Worm (Caenorhabditis elegans) whole organism, midembryonic: ENCODE data around the gene gar-3.

Experiments
- T22C8.4 ChIP-seq: fragments of 200-800 bp; sonication (Bioruptor generic); IDR thresholded peaks from 2 replicates; pipeline ENCODE4 v1.3.6; 2022; ENCODE audit warnings: missing genetic modification characterization, missing compliant biosample characterization
- cog-1 ChIP-seq: sonication (generic microtip); optimal IDR thresholded peaks from 2 replicates; lab custom pipeline; 2016; ENCODE audit warnings: missing genetic modification characterization, missing compliant biosample characterization
- flt-1 ChIP-seq: fragments of 200-800 bp; sonication (Bioruptor generic); IDR thresholded peaks from 2 replicates; pipeline ENCODE4 v1.3.6; 2022; ENCODE audit warnings: missing genetic modification characterization, missing compliant biosample characterization
- klf-2 ChIP-seq: fragments of 200-800 bp; sonication (Bioruptor generic); conservative IDR thresholded peaks from 2 replicates; pipeline ENCODE4 v1.3.6; 2022; ENCODE audit warnings: missing genetic modification reagents, missing genetic modification characterization, missing compliant biosample characterization
- med-1 ChIP-seq: sonication (generic microtip); optimal IDR thresholded peaks from 2 replicates; lab custom pipeline; 2017; ENCODE audit warnings: missing genetic modification characterization, mild to moderate bottlenecking, missing compliant biosample characterization, antibody characterized with exemption, missing genetic modification reagents; ENCODE audit not compliant: insufficient read depth
- ref-1 ChIP-seq: fragments of 200-800 bp; sonication (Bioruptor generic); conservative IDR thresholded peaks from 2 replicates; pipeline ENCODE4 v1.3.6; 2022; ENCODE audit warnings: missing genetic modification reagents, missing genetic modification characterization, missing compliant biosample characterization
- tab-1 ChIP-seq: fragments of 200-800 bp; sonication (Bioruptor generic); IDR thresholded peaks from 2 replicates; pipeline ENCODE4 v1.3.6; 2022; ENCODE audit warnings: missing genetic modification characterization, missing compliant biosample characterization
- ztf-23 ChIP-seq: fragments of 200-800 bp; sonication (Bioruptor generic); IDR thresholded peaks from 2 replicates; pipeline ENCODE4 v1.3.6; 2022; ENCODE audit warnings: missing genetic modification reagents, missing genetic modification characterization, missing compliant biosample characterization
- ztf-29 ChIP-seq: fragments of 200-800 bp; sonication (Bioruptor generic); IDR thresholded peaks from 2 replicates; pipeline ENCODE4 v1.3.6; 2022; ENCODE audit warnings: missing genetic modification reagents, missing genetic modification characterization, missing compliant biosample characterization

gar-3 gene

DNA sequence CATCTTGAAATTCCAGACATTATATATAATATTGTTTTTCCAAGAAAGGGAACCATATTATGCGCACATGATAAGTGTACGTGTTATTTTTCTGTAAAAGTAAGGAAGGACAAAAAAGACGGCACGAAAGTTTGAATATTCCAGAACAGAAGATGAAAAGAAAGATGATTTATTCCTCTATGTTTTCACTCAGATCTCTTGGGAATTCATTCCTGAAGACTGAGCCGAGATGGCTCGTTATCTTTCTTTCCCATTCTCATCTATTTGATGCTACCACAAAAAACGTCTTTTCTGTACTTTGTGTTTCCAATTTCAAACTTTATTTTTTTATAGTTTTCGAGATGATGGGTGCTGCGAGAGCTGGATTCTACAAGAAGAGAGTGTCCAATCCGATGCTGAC lies 24.2 kb upstream of the gar-3 start:
- TF ChIP-seq flt-1, result no peak
- no peak for TF ChIP-seq med-1 (GFP tag; lab: Kevin White, UChicago)
- TF ChIP-seq ztf-29, result no peak
- no peak for TF ChIP-seq tab-1 (GFP tag; lab: Robert Waterston, UW)

DNA sequence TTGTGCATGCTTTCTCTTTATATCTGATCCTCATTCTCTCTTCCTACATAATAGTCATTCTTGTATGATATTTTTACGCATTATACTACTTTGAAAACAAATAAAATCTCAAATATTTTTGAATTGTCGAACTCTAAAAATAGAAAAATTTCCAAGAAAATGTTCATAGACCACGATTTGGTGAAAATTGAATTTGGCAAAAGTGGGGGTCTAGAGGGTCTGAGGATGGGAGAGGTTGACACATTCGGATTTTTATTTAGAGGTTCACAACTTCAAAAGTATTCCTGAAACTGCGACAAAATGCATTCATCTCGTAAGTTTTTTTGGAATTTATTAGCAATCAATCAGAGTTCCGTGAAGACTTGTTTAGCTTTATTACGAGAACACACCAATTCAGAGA lies 20.5 kb upstream of the gar-3 start, which contains the start of gene glb-22:
Gene glb-22, plus strand, starts transcription at position 301 of the 400 bp plus-strand sequence.
- TF ChIP-seq ztf-29 (no peak), cog-1 (no peak), ztf-23 (GFP tag; lab: Robert Waterston, UW) (no peak), T22C8.4 (GFP tag; lab: Robert Waterston, UW) (no peak), med-1 (GFP tag; lab: Kevin White, UChicago) (no peak), klf-2 (GFP tag; lab: Robert Waterston, UW) (no peak), ref-1 (GFP tag; lab: Robert Waterston, UW) (no peak), tab-1 (GFP tag; lab: Robert Waterston, UW) (no peak), flt-1 (no peak)

DNA sequence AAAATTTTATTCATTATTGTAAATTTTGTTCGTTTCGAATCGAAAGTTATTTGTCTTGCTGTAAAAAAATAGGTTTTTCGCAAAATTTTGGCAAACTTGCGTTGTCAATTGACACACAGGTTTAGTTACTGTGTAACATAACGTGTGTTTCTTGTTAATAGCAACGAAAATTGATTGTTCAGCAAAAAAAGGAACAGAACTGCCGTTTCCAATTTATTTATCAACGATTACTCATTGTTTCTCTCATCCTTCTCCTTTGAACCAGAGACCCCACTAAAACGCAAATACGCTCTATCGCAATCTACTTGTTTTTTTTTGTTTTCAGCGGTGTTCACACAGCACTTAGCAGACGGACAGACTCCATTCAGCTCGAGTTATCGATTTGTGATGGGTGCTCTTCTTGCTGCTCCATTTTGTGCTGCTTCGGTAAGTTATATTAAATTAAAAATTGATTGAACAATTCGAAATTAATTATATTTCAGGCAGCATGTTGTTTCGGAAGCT lies 18.2 kb upstream of the gar-3 start, which contains the start of gene R11H6.2:
Gene R11H6.2, plus strand, starts transcription at position 326 of the 504 bp plus-strand sequence.
- TF ChIP-seq T22C8.4 (GFP tag; lab: Robert Waterston, UW) (no peak), med-1 (GFP tag; lab: Kevin White, UChicago) (no peak), flt-1 (no peak), klf-2 (GFP tag; lab: Robert Waterston, UW) (no peak), ref-1 (GFP tag; lab: Robert Waterston, UW) (no peak), tab-1 (GFP tag; lab: Robert Waterston, UW) (no peak), ztf-23 (GFP tag; lab: Robert Waterston, UW) (no peak), cog-1 (no peak), ztf-29 (no peak)

DNA sequence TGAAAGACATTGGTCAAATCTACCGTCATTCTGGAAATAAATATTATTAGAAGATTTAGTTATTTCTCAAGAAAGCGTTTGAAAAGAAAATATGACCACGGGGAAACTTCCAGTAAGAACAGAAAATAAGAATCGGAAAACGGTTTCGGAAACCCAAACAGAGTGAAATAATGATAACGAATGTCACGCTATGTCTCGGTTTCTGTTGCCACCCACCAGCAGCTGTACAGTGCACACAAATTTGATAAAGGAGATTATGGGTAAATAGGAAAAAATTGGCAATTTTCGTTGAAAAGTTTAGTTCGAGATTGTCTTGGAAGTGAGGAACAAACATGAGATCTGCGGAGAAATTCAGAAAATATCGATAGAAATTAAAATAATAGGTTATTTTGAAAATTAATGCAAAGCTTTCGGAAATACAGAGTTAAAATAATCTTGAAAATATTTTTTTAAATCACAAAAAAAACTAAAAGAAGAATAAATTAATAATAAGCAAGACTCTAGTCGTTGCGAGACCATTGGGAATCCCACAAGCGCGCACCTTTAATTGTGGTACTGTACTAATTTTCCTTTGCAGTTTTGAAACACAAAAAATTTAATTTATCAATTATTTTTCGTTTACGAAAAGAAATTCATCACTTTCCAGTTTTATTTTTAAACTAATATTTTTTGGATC lies 17.6 kb upstream of the gar-3 start, which contains the start of gene pes-9:
Gene pes-9, minus strand, starts transcription at position 30 of the 676 bp plus-strand sequence.
- TF ChIP-seq tab-1 (GFP tag; lab: Robert Waterston, UW), result no peak
- no peak for TF ChIP-seq ztf-29
- no peak for TF ChIP-seq med-1 (GFP tag; lab: Kevin White, UChicago)
- no peak for TF ChIP-seq klf-2 (GFP tag; lab: Robert Waterston, UW)
- no peak for TF ChIP-seq ztf-23 (GFP tag; lab: Robert Waterston, UW)
- TF ChIP-seq T22C8.4 (GFP tag; lab: Robert Waterston, UW), result no peak
- no peak for TF ChIP-seq flt-1

DNA sequence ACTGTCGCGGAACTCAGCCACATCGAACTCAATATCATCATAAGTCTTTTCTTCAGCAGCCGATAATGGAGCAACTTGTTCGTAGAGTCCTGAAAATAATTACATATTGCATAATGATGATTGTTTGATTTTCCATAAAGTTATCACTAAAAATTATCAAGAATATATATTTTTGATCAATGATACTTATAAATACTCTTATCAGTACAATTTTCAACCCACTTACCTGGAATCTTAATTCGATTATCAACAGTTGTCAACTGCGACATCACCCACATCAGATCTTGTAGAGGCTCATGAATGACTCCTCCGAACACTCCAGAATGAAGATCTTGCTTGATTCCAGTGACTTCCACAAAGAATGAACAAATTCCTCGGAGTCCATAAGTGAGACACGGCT lies 16.5 kb upstream of the gar-3 start:
- TF ChIP-seq T22C8.4 (GFP tag; lab: Robert Waterston, UW), result no peak
- TF ChIP-seq tab-1 (GFP tag; lab: Robert Waterston, UW), result no peak
- no peak for TF ChIP-seq ztf-29
- TF ChIP-seq ref-1 (GFP tag; lab: Robert Waterston, UW), result no peak
- no peak for TF ChIP-seq flt-1
- no peak for TF ChIP-seq ztf-23 (GFP tag; lab: Robert Waterston, UW)
- TF ChIP-seq med-1 (GFP tag; lab: Kevin White, UChicago), result no peak
- TF ChIP-seq cog-1, result no peak

DNA sequence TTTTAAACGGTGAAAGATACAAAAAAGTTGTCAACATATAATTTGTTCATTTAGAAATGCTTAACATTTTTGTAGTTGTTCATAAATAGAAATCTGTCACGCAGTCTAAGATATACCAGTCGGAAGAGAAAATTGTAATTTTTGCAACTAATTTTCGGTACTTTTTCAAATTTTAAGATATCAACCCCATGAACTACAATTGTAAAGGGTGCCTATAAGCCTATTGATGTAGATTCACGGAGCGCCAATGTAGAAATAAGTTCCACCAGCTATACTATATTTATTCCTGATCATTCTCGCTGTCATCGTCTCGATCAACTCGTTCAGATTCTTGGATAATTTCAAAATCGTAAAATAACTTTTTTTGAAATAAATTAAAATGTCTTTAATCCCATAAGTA lies 15.4 kb upstream of the gar-3 start:
- TF ChIP-seq flt-1 (no peak), ref-1 (GFP tag; lab: Robert Waterston, UW) (no peak), klf-2 (GFP tag; lab: Robert Waterston, UW) (no peak), cog-1 (no peak), med-1 (GFP tag; lab: Kevin White, UChicago) (no peak), T22C8.4 (GFP tag; lab: Robert Waterston, UW) (no peak), ztf-29 (no peak), tab-1 (GFP tag; lab: Robert Waterston, UW) (no peak)

DNA sequence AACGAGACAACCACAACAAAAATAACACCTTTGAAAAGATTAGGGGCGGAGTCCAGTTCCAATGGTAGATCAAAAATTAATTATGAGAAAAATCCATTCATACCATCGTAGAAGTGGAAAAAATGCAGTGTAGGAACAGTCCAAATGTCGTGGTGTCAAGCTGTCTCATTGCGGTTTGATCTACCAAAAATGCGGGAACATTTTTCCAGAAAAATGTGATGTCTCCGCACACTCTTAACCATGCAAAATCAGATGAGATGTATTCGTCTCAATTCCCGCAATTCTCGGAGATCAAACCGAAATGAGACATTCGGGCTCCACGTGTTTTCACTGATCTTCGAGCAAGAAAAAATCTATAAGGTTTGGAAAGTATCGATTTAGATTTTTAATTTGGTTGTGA lies 14.6 kb upstream of the gar-3 start:
- TF ChIP-seq med-1 (GFP tag; lab: Kevin White, UChicago) (no peak), T22C8.4 (GFP tag; lab: Robert Waterston, UW) (no peak), cog-1 (no peak), ref-1 (GFP tag; lab: Robert Waterston, UW) (no peak), ztf-23 (GFP tag; lab: Robert Waterston, UW) (no peak), klf-2 (GFP tag; lab: Robert Waterston, UW) (no peak), ztf-29 (no peak), flt-1 (no peak), tab-1 (GFP tag; lab: Robert Waterston, UW) (no peak)

DNA sequence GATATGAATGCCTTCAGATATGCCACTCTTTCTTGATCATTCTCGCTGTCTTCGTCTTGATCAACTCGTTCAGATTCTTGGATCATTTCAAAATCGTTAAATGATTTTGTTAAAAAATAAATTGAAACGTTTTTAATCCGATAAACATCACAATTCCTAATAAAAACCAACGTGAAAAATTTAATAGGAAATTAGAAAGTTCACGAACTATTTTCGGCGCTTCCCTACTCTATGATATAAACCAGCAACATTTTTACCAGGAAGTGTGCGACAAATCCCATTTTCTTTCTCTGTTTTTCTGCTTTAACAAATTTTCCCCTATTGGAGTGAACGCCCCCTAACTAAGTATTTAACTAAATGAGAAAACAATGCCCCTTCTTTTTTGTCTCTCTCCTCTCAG lies 5.8 kb upstream of the gar-3 start, which contains the start of gene Y40H4A.2:
Gene Y40H4A.2, minus strand, starts transcription at position 101 of the 400 bp plus-strand sequence.
- TF ChIP-seq ztf-23 (GFP tag; lab: Robert Waterston, UW) (no peak), ztf-29 (no peak), ref-1 (GFP tag; lab: Robert Waterston, UW) (no peak), flt-1 (no peak), T22C8.4 (GFP tag; lab: Robert Waterston, UW) (no peak)

DNA sequence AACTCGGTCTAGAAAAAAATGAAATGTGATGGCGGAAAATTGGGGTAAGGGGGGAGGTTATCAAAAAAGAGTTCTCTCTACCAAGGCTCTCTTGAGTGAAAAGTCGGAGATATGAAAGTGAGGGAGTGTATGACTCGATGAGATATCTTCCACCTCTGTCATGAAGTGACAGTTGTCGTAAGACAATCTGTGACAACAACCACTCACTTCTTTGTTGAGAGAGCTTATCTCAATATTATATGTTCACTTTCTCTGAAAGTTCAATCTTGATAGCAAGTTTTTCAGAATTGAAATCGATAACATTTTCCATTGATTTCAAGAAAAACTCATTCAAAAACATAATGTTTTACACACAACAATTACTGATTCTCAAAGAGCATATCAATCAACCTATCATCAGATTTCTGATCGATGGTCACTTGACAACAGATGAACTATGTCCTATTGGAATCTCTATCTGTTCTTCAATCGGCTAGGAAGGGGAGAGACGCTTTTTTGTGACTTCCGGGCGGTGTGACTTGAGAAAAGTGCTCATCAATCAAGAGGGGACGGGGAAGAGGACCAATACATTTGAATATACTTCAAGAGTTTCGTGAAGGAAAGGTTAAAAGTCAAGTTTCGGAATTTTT lies 2.7 kb downstream of the gar-3 start:
- no peak for TF ChIP-seq ref-1 (GFP tag; lab: Robert Waterston, UW)
- no peak for TF ChIP-seq tab-1 (GFP tag; lab: Robert Waterston, UW)
- TF ChIP-seq med-1 (GFP tag; lab: Kevin White, UChicago), result no peak
- TF ChIP-seq ztf-23 (GFP tag; lab: Robert Waterston, UW), result no peak
- TF ChIP-seq ztf-29, result no peak
